Fruit fly (Drosophila melanogaster) whole organism, embryonic: ENCODE measurements around the gene ck.

Source experiments
- ATbp ChIP-seq: fragments of 200-800 bp; sonication (Bioruptor generic); optimal IDR thresholded peaks from 2 replicates; lab custom pipeline; 2017; ENCODE audit warnings: missing biosample characterization, mild to moderate bottlenecking, missing genetic modification characterization, missing genetic modification reagents
- Blimp-1 ChIP-seq: fragments of 200-800 bp; sonication (Bioruptor generic); optimal IDR thresholded peaks from 3 replicates; lab custom pipeline; 2018; ENCODE audit warnings: missing biosample characterization, missing genetic modification characterization, mild to moderate bottlenecking, moderate library complexity, missing genetic modification reagents
- Bteb2 ChIP-seq: fragments of 200-800 bp; sonication (Bioruptor generic); optimal IDR thresholded peaks from 2 replicates; lab custom pipeline; 2016; ENCODE audit warnings: missing biosample characterization, missing genetic modification characterization
- CG13287 ChIP-seq: fragments of 200-800 bp; sonication (Bioruptor generic); IDR thresholded peaks from 2 replicates; pipeline ENCODE4 v1.3.6; 2022; ENCODE audit warnings: missing biosample characterization, missing genetic modification characterization; ENCODE audit not compliant: partially characterized antibody
- CG13296 ChIP-seq: fragments of 200-800 bp; sonication (Bioruptor generic); optimal IDR thresholded peaks from 3 replicates; lab custom pipeline; 2018; ENCODE audit warnings: missing biosample characterization, mild to moderate bottlenecking, missing genetic modification characterization
- CG13775 ChIP-seq: fragments of 200-800 bp; sonication (Bioruptor generic); optimal IDR thresholded peaks from 3 replicates; lab custom pipeline; 2017; ENCODE audit warnings: missing biosample characterization, mild to moderate bottlenecking, missing genetic modification characterization
- CG14667 ChIP-seq: fragments of 200-800 bp; sonication (Bioruptor generic); IDR thresholded peaks from 2 replicates; pipeline ENCODE4 v1.3.6; 2022; ENCODE audit warnings: missing biosample characterization, missing genetic modification characterization
- CG14710 ChIP-seq: fragments of 200-800 bp; sonication (Bioruptor generic); optimal IDR thresholded peaks from 3 replicates; lab custom pipeline; 2019; ENCODE audit warnings: missing biosample characterization, mild to moderate bottlenecking, missing genetic modification characterization, moderate library complexity
- CG1603 ChIP-seq: fragments of 200-800 bp; sonication (Bioruptor generic); optimal IDR thresholded peaks from 2 replicates; lab custom pipeline; 2019; ENCODE audit warnings: missing biosample characterization, mild to moderate bottlenecking, missing genetic modification characterization, moderate library complexity
- CG16779 ChIP-seq: fragments of 200-800 bp; sonication (Bioruptor generic); IDR thresholded peaks from 2 replicates; pipeline ENCODE4 v1.3.6; 2022; ENCODE audit warnings: missing biosample characterization, missing genetic modification characterization
- CG17328 ChIP-seq: fragments of 200-800 bp; sonication (Bioruptor generic); IDR thresholded peaks from 2 replicates; pipeline ENCODE4 v1.3.6; 2022; ENCODE audit warnings: missing biosample characterization, missing genetic modification characterization
- CG17912 ChIP-seq: fragments of 200-800 bp; sonication (Bioruptor generic); optimal IDR thresholded peaks from 2 replicates; lab custom pipeline; 2018; ENCODE audit warnings: missing biosample characterization, mild to moderate bottlenecking, missing genetic modification characterization
- CG3065 ChIP-seq: fragments of 200-800 bp; sonication (Bioruptor generic); optimal IDR thresholded peaks from 2 replicates; lab custom pipeline; 2016; ENCODE audit warnings: missing biosample characterization, missing genetic modification characterization
- CG3995 ChIP-seq: fragments of 200-800 bp; sonication (Bioruptor generic); optimal IDR thresholded peaks from 3 replicates; lab custom pipeline; 2016; ENCODE audit warnings: missing biosample characterization, missing genetic modification characterization
- CG6175 ChIP-seq: fragments of 200-800 bp; sonication (Bioruptor generic); IDR thresholded peaks from 3 replicates; pipeline ENCODE4 v1.3.6; 2022; ENCODE audit warnings: missing biosample characterization, missing genetic modification characterization
- CG6765 ChIP-seq: fragments of 200-800 bp; sonication (Bioruptor generic); optimal IDR thresholded peaks from 3 replicates; lab custom pipeline; 2017; ENCODE audit warnings: missing biosample characterization, mild to moderate bottlenecking, missing genetic modification characterization
- CG6813 ChIP-seq: fragments of 200-800 bp; sonication (Bioruptor generic); optimal IDR thresholded peaks from 2 replicates; lab custom pipeline; 2017; ENCODE audit warnings: missing biosample characterization, missing genetic modification characterization, mild to moderate bottlenecking, moderate library complexity, missing genetic modification reagents
- CG7786 ChIP-seq: fragments of 200-800 bp; sonication (Bioruptor generic); optimal IDR thresholded peaks from 2 replicates; lab custom pipeline; 2016; ENCODE audit warnings: missing biosample characterization, missing genetic modification characterization
- CG8281 ChIP-seq: fragments of 200-800 bp; sonication (Bioruptor generic); optimal IDR thresholded peaks from 2 replicates; lab custom pipeline; 2018; ENCODE audit warnings: missing biosample characterization, mild to moderate bottlenecking, missing genetic modification characterization, moderate library complexity
- CG8478 ChIP-seq: fragments of >200 bp; optimal IDR thresholded peaks from 2 replicates; lab custom pipeline; 2018
- Deaf1 ChIP-seq: fragments of 200-800 bp; optimal IDR thresholded peaks from 3 replicates; lab custom pipeline; 2019; ENCODE audit warnings: missing biosample characterization, mild to moderate bottlenecking, missing genetic modification characterization, moderate library complexity
- Ets97D ChIP-seq: fragments of 200-800 bp; sonication (Bioruptor generic); optimal IDR thresholded peaks from 3 replicates; lab custom pipeline; 2016; ENCODE audit warnings: missing biosample characterization, missing genetic modification characterization
- HLH54F ChIP-seq: fragments of 200-800 bp; sonication (Bioruptor generic); optimal IDR thresholded peaks from 3 replicates; lab custom pipeline; 2016; ENCODE audit warnings: missing biosample characterization, missing genetic modification characterization
- HmgZ ChIP-seq: fragments of 200-800 bp; sonication (Bioruptor generic); optimal IDR thresholded peaks from 2 replicates; lab custom pipeline; 2018; ENCODE audit warnings: missing biosample characterization, mild to moderate bottlenecking, missing genetic modification characterization
- Hr39 ChIP-seq: fragments of >200 bp; optimal IDR thresholded peaks from 2 replicates; lab custom pipeline; 2017
- Hr78 ChIP-seq, 2 experiments: fragments of 200-800 bp in 1 of 2; fragments of >200 bp in 1 of 2; sonication (Bioruptor generic) in 1 of 2; optimal IDR thresholded peaks; 2 replicates each; lab custom pipeline; 2017 to 2019; ENCODE audit warnings: missing biosample characterization in 2 of 2, missing genetic modification characterization in 2 of 2, mild to moderate bottlenecking in 1 of 2, moderate library complexity in 1 of 2
- Kr ChIP-seq: fragments of 200-800 bp; sonication (Bioruptor generic); optimal IDR thresholded peaks from 2 replicates; lab custom pipeline; 2017; ENCODE audit warnings: missing biosample characterization, mild to moderate bottlenecking, missing genetic modification characterization
- Rfx ChIP-seq: fragments of 200-800 bp; sonication (Bioruptor generic); IDR thresholded peaks from 2 replicates; pipeline ENCODE4 v1.3.6; 2022; ENCODE audit warnings: missing biosample characterization, missing genetic modification characterization
- Sin3A ChIP-seq: fragments of >200 bp; optimal IDR thresholded peaks from 2 replicates; lab custom pipeline; 2018
- Sry-β ChIP-seq: fragments of 200-800 bp; sonication (Bioruptor generic); optimal IDR thresholded peaks from 2 replicates; lab custom pipeline; 2018; ENCODE audit warnings: missing biosample characterization, mild to moderate bottlenecking, missing genetic modification characterization, moderate library complexity
- ara ChIP-seq: fragments of 200-800 bp; sonication (Bioruptor generic); IDR thresholded peaks from 2 replicates; pipeline ENCODE4 v1.3.6; 2022; ENCODE audit warnings: missing biosample characterization, missing genetic modification characterization
- bcd ChIP-seq: fragments of 200-800 bp; sonication (Bioruptor generic); optimal IDR thresholded peaks from 2 replicates; lab custom pipeline; 2017; ENCODE audit warnings: missing biosample characterization, mild to moderate bottlenecking, missing genetic modification characterization
- croc ChIP-seq: fragments of 200-800 bp; sonication (Bioruptor generic); conservative IDR thresholded peaks from 3 replicates; pipeline ENCODE4 v1.3.6; 2022; ENCODE audit warnings: missing biosample characterization, missing genetic modification characterization
- crp ChIP-seq, 2 experiments: fragments of 200-800 bp; sonication (Bioruptor generic); optimal IDR thresholded peaks; 2 replicates in 1 of 2; 3 replicates in 1 of 2; lab custom pipeline; 2017; ENCODE audit warnings: missing biosample characterization in 2 of 2, missing genetic modification characterization in 2 of 2, mild to moderate bottlenecking in 1 of 2, moderate library complexity in 1 of 2
- dati ChIP-seq: fragments of 200-800 bp; sonication (Bioruptor generic); IDR thresholded peaks from 2 replicates; pipeline ENCODE4 v1.3.6; 2022; ENCODE audit warnings: missing biosample characterization, missing genetic modification characterization
- dmrt99B ChIP-seq: fragments of 200-800 bp; sonication (Bioruptor generic); optimal IDR thresholded peaks from 2 replicates; lab custom pipeline; 2018; ENCODE audit warnings: missing biosample characterization, mild to moderate bottlenecking, missing genetic modification characterization, moderate library complexity
- ftz-f1 ChIP-seq: fragments of 200-800 bp; sonication (Bioruptor generic); optimal IDR thresholded peaks from 2 replicates; lab custom pipeline; 2016; ENCODE audit warnings: missing biosample characterization, missing genetic modification characterization
- her ChIP-seq: fragments of 200-800 bp; sonication (Bioruptor generic); optimal IDR thresholded peaks from 2 replicates; lab custom pipeline; 2016; ENCODE audit warnings: missing biosample characterization, missing genetic modification characterization
- nerfin-1 ChIP-seq: fragments of 200-800 bp; sonication (Bioruptor generic); optimal IDR thresholded peaks from 3 replicates; lab custom pipeline; 2019; ENCODE audit warnings: missing biosample characterization, mild to moderate bottlenecking, missing genetic modification characterization, moderate library complexity
- org-1 ChIP-seq: fragments of 200-800 bp; sonication (Bioruptor generic); optimal IDR thresholded peaks from 2 replicates; lab custom pipeline; 2017; ENCODE audit warnings: missing biosample characterization, missing genetic modification characterization
- prd ChIP-seq, 3 experiments: fragments of >200 bp in 2 of 3; fragments of 200-800 bp in 1 of 3; sonication (Bioruptor generic) in 1 of 3; optimal IDR thresholded peaks in 2 of 3; IDR thresholded peaks in 1 of 3; 2 replicates in 2 of 3; 3 replicates in 1 of 3; pipeline versions ENCODE4 v1.3.6 to Lab custom; 2017 to 2022; ENCODE audit warnings: missing biosample characterization in 1 of 3, missing genetic modification characterization in 1 of 3
- slbo ChIP-seq: fragments of 200-800 bp; sonication (Bioruptor generic); IDR thresholded peaks from 2 replicates; pipeline ENCODE4 v1.3.6; 2022; ENCODE audit warnings: missing biosample characterization, missing genetic modification characterization
- so ChIP-seq: fragments of 200-800 bp; sonication (Bioruptor generic); IDR thresholded peaks from 3 replicates; pipeline ENCODE4 v1.3.6; 2022; ENCODE audit warnings: missing biosample characterization, missing genetic modification characterization
- sr ChIP-seq: fragments of 200-800 bp; sonication (Bioruptor generic); IDR thresholded peaks from 3 replicates; pipeline ENCODE4 v1.3.6; 2022; ENCODE audit warnings: missing biosample characterization, missing genetic modification characterization
- ssp ChIP-seq: fragments of 200-800 bp; sonication (Bioruptor generic); IDR thresholded peaks from 2 replicates; pipeline ENCODE4 v1.3.6; 2022; ENCODE audit warnings: missing biosample characterization, missing genetic modification characterization
- tap ChIP-seq: fragments of 200-800 bp; optimal IDR thresholded peaks from 3 replicates; lab custom pipeline; 2019; ENCODE audit warnings: missing biosample characterization, mild to moderate bottlenecking, missing genetic modification characterization, moderate library complexity
- unpg ChIP-seq: fragments of 200-800 bp; sonication (Bioruptor generic); optimal IDR thresholded peaks from 3 replicates; lab custom pipeline; 2018; ENCODE audit warnings: missing biosample characterization, mild to moderate bottlenecking, missing genetic modification characterization, moderate library complexity
- usp ChIP-seq: fragments of >200 bp; optimal IDR thresholded peaks from 2 replicates; lab custom pipeline; 2017; ENCODE audit warnings: missing biosample characterization, missing genetic modification characterization
- wek ChIP-seq: fragments of 200-800 bp; sonication (Bioruptor generic); optimal IDR thresholded peaks from 3 replicates; lab custom pipeline; 2018; ENCODE audit warnings: missing biosample characterization, mild to moderate bottlenecking, missing genetic modification characterization, moderate library complexity

ck gene

DNA sequence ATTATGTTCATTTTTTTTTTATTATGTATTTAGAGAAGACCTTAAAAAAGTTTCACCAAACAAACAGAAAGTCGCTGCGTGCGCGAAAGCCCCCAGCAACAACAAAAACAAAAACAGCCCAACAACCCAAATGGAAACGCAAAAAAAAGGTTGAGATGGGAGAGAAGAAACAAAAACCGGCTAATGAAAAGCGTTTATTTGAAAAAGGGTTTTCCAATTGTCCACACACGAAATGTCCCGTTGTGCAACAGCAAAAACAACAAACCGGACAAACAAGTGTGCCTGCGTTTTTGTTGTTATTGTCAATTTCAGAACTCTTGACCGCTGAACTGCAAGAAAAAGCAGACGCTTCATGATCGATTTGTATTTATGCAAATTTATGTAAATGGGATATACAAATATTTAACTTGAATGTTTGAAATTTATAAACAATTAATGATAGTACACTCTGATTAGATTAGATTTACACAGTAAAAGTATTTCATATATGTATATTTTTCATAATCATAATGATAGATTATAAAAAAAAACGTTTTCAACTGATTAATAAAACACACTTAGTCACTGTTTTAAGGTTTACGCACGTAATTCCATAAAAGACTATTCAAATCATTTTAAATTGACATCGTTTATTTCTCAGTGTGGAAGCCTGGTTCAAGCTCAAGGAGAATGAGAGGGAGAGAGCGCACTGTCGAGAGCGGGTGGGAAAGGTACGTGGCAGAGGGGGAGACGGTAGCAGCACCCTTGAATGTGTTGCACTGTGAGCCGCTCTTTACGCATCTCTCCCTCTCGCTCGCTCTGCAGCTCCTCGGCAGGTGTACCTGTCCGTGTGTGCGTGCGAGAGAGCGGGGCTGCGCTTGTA lies 1.1 kb downstream of the ck start (continued):
- TF ChIP-seq Sry-β (peak; percentile 21), croc (GFP tag; lab: Robert Waterston, UW) (peak; percentile 72), tap (tag; lab: Kevin White, UChicago) (peak; percentile 51), CG13296 (GFP tag; lab: Kevin White, UChicago) (peak; percentile 54), org-1 (GFP tag; lab: Kevin White, UChicago) (peak; percentile 67), CG8281 (tag; lab: Kevin White, UChicago) (peak; percentile 55), dati (GFP tag; lab: Robert Waterston, UW) (no peak), ara (GFP tag; lab: Robert Waterston, UW) (peak; percentile 67), CG6175 (GFP tag; lab: Robert Waterston, UW) (0 out of 3 replicates have a peak, but pooled peaks have one; percentile 21), Rfx (GFP tag; lab: Robert Waterston, UW) (peak; percentile 64), CG3995 (GFP tag; lab: Kevin White, UChicago) (peak; percentile 17), CG3065 (GFP tag; lab: Kevin White, UChicago) (peak; percentile 37), CG1603 (tag; lab: Kevin White, UChicago) (no peak), CG6813 (GFP tag; lab: Kevin White, UChicago) (peak; percentile 36), CG14710 (tag; lab: Kevin White, UChicago) (peak; percentile 91), her (GFP tag; lab: Kevin White, UChicago) (no peak), usp (GFP tag; lab: Kevin White, UChicago) (no peak), CG8478 (lab: Kevin White, UChicago) (peak; percentile 75), Kr (no peak), wek (no peak), CG14667 (no peak; the same call in 1 of the 2 replicates), unpg (peak; percentile 77), Hr39 (lab: Kevin White, UChicago) (no peak), CG16779 (GFP tag; lab: Robert Waterston, UW) (no peak), ftz-f1 (GFP tag; lab: Kevin White, UChicago) (peak; percentile 37), Sin3A (lab: Kevin White, UChicago) (no peak), ATbp (GFP tag; lab: Kevin White, UChicago) (peak; percentile 65), slbo (GFP tag; lab: Robert Waterston, UW) (peak; percentile 61), Deaf1 (tag; lab: Kevin White, UChicago) (no peak), CG7786 (GFP tag; lab: Kevin White, UChicago) (no peak), sr (GFP tag; lab: Robert Waterston, UW) (no peak; the same call in 2 of the 3 replicates), HLH54F (no peak), Hr78 (GFP tag; optimal IDR thresholded peaks at IDR 0.05; lab: Kevin White, UChicago) (peak in 1 of 2 experiments; percentile 65), Bteb2 (GFP tag; lab: Kevin White, UChicago) (no peak), CG17912 (no peak), prd (optimal IDR thresholded peaks at IDR 0.05; lab: Kevin White, UChicago) (no peak), prd (GFP tag; IDR thresholded peaks at IDR 0.05; lab: Robert Waterston, UW) (peak; percentile 80), CG6765 (GFP tag; lab: Kevin White, UChicago) (peak; percentile 51), CG13287 (GFP tag; lab: Robert Waterston, UW) (no peak), ssp (peak; percentile 74), dmrt99B (tag; lab: Kevin White, UChicago) (peak; percentile 86), nerfin-1 (tag; lab: Kevin White, UChicago) (peak; percentile 78), CG17328 (GFP tag; lab: Robert Waterston, UW) (peak; percentile 76), Blimp-1 (GFP tag; lab: Kevin White, UChicago) (peak; percentile 82), HmgZ (tag; lab: Kevin White, UChicago) (no peak), so (0 out of 3 replicates have a peak, but pooled peaks have one; percentile 47), Ets97D (no peak), bcd (GFP tag; lab: Kevin White, UChicago) (peak; percentile 79), crp (GFP tag; optimal IDR thresholded peaks at IDR 0.05; lab: Kevin White, UChicago) (peak in 1 of 2 experiments; percentile 16), CG13775 (peak; percentile 75)
